Worm (Caenorhabditis elegans) whole organism, L4 larva: ENCODE measurements around the gene R05A10.7.
A peak's percentile ranks its signal among the peaks of the same experiment; 100 is the strongest.

ENCODE experiments used
- F10B5.3 ChIP-seq: sonication (generic microtip); optimal IDR thresholded peaks from 2 replicates; lab custom pipeline; 2016; ENCODE audit warnings: mild to moderate bottlenecking, missing genetic modification characterization, missing compliant biosample characterization
- F49E8.2 ChIP-seq: sonication (generic microtip); optimal IDR thresholded peaks from 2 replicates; lab custom pipeline; 2016; ENCODE audit warnings: missing compliant biosample characterization, mild to moderate bottlenecking, missing genetic modification characterization, borderline replicate concordance
- Y105C5A.15 ChIP-seq: fragments of 200-800 bp; sonication (Bioruptor generic); IDR thresholded peaks from 2 replicates; pipeline ENCODE4 v1.3.6; 2022; ENCODE audit warnings: missing genetic modification characterization, missing compliant biosample characterization
- Y5F2A.4 ChIP-seq: fragments of 200-800 bp; sonication (Bioruptor generic); optimal IDR thresholded peaks from 2 replicates; lab custom pipeline; 2018; ENCODE audit warnings: mild to moderate bottlenecking, missing genetic modification characterization, missing compliant biosample characterization
- ZK546.5 ChIP-seq, 2 experiments: sonication (generic microtip); optimal IDR thresholded peaks; 2 replicates each; lab custom pipeline; 2017; ENCODE audit warnings: missing biosample characterization in 2 of 2, missing genetic modification characterization in 2 of 2
- aha-1 ChIP-seq: fragments of 150-350 bp; peaks from one replicate; lab custom pipeline; 2014; ENCODE audit warnings: missing biosample characterization, missing genetic modification characterization
- aly-2 ChIP-seq: sonication (generic microtip); optimal IDR thresholded peaks from 2 replicates; lab custom pipeline; 2018; ENCODE audit warnings: missing biosample characterization, missing genetic modification characterization
- arid-1 ChIP-seq: fragments of 200-800 bp; sonication (Bioruptor generic); conservative IDR thresholded peaks from 2 replicates; pipeline ENCODE4 v1.3.6; 2022; ENCODE audit warnings: missing genetic modification reagents, missing genetic modification characterization, missing compliant biosample characterization
- ceh-28 ChIP-seq: fragments of 150-350 bp; optimal IDR thresholded peaks from 2 replicates; lab custom pipeline; 2014; ENCODE audit warnings: missing biosample characterization, missing genetic modification reagents, missing genetic modification characterization
- daf-16 ChIP-seq, 3 experiments: sonication (generic microtip); optimal IDR thresholded peaks; 2 replicates each; lab custom pipeline; 2016 to 2017; ENCODE audit warnings: missing genetic modification characterization in 3 of 3, missing genetic modification reagents in 3 of 3, mild to moderate bottlenecking in 2 of 3, missing compliant biosample characterization in 2 of 3, missing biosample characterization in 1 of 3, moderate library complexity in 1 of 3
- daf-8 ChIP-seq: fragments of 200-800 bp; sonication (Bioruptor generic); IDR thresholded peaks from 2 replicates; pipeline ENCODE4 v1.3.6; 2022; ENCODE audit warnings: missing genetic modification characterization, missing compliant biosample characterization
- dmd-9 ChIP-seq: fragments of 200-800 bp; sonication (Bioruptor generic); IDR thresholded peaks from 2 replicates; pipeline ENCODE4 v1.3.6; 2022; ENCODE audit warnings: missing genetic modification reagents, missing genetic modification characterization, missing compliant biosample characterization
- dpl-1 ChIP-seq: fragments of 150-350 bp; optimal IDR thresholded peaks from 2 replicates; lab custom pipeline; 2014; ENCODE audit warnings: missing biosample characterization, missing genetic modification reagents, missing genetic modification characterization
- dve-1 ChIP-seq: sonication (generic microtip); optimal IDR thresholded peaks from 2 replicates; lab custom pipeline; 2017; ENCODE audit warnings: antibody characterized with exemption, mild to moderate bottlenecking, missing genetic modification characterization, missing compliant biosample characterization; ENCODE audit not compliant: insufficient read depth
- egl-27 ChIP-seq: sonication (generic microtip); optimal IDR thresholded peaks from 3 replicates; lab custom pipeline; 2017; ENCODE audit warnings: missing biosample characterization, missing genetic modification reagents, missing genetic modification characterization
- fkh-10 ChIP-seq: fragments of 150-350 bp; optimal IDR thresholded peaks from 2 replicates; lab custom pipeline; 2014; ENCODE audit warnings: missing biosample characterization, missing genetic modification reagents, missing genetic modification characterization
- gei-8 ChIP-seq: fragments of 200-800 bp; sonication (Bioruptor generic); optimal IDR thresholded peaks from 2 replicates; lab custom pipeline; 2018; ENCODE audit warnings: mild to moderate bottlenecking, missing genetic modification characterization, missing compliant biosample characterization
- hmg-1.1 ChIP-seq: fragments of 200-800 bp; sonication (Bioruptor generic); IDR thresholded peaks from 2 replicates; pipeline ENCODE4 v1.3.6; 2022; ENCODE audit warnings: missing genetic modification reagents, missing genetic modification characterization, missing compliant biosample characterization
- jun-1 ChIP-seq: fragments of 150-350 bp; optimal IDR thresholded peaks from 2 replicates; lab custom pipeline; 2014; ENCODE audit warnings: missing biosample characterization, missing genetic modification reagents, missing genetic modification characterization
- lin-38 ChIP-seq: fragments of 200-800 bp; sonication (Bioruptor generic); IDR thresholded peaks from 2 replicates; pipeline ENCODE4 v1.3.6; 2022; ENCODE audit warnings: missing genetic modification reagents, missing genetic modification characterization, missing compliant biosample characterization
- lsy-2 ChIP-seq, 2 experiments: fragments of 150-350 bp in 1 of 2; sonication (generic microtip) in 1 of 2; optimal IDR thresholded peaks; 2 replicates each; lab custom pipeline; 2014 to 2017; ENCODE audit warnings: missing biosample characterization in 2 of 2, missing genetic modification characterization in 2 of 2
- madf-9 ChIP-seq: fragments of 200-800 bp; sonication (Bioruptor generic); conservative IDR thresholded peaks from 2 replicates; pipeline ENCODE4 v1.3.6; 2022; ENCODE audit warnings: missing genetic modification reagents, missing genetic modification characterization, missing compliant biosample characterization
- mxl-2 ChIP-seq: fragments of 200-800 bp; sonication (Bioruptor generic); conservative IDR thresholded peaks from 2 replicates; pipeline ENCODE4 v1.3.6; 2022; ENCODE audit warnings: missing genetic modification reagents, missing genetic modification characterization, missing compliant biosample characterization
- nhr-102 ChIP-seq: sonication (generic microtip); optimal IDR thresholded peaks from 2 replicates; lab custom pipeline; 2016; ENCODE audit warnings: mild to moderate bottlenecking, missing genetic modification characterization, moderate library complexity, missing compliant biosample characterization
- nhr-11 ChIP-seq: fragments of 150-350 bp; optimal IDR thresholded peaks from 2 replicates; lab custom pipeline; 2014; ENCODE audit warnings: missing biosample characterization, missing genetic modification characterization
- nhr-41 ChIP-seq: fragments of 200-800 bp; sonication (Bioruptor generic); IDR thresholded peaks from 2 replicates; pipeline ENCODE4 v1.3.6; 2022; ENCODE audit warnings: missing genetic modification reagents, missing genetic modification characterization, missing compliant biosample characterization
- nhr-77 ChIP-seq: fragments of 150-350 bp; optimal IDR thresholded peaks from 2 replicates; lab custom pipeline; 2014; ENCODE audit warnings: missing biosample characterization, missing genetic modification characterization
- pqm-1 ChIP-seq: sonication (generic microtip); optimal IDR thresholded peaks from 2 replicates; lab custom pipeline; 2017; ENCODE audit warnings: missing biosample characterization, missing genetic modification characterization
- snpc-1.2 ChIP-seq: fragments of 200-800 bp; sonication (Bioruptor generic); IDR thresholded peaks from 2 replicates; pipeline ENCODE4 v1.3.6; 2022; ENCODE audit warnings: missing genetic modification reagents, missing genetic modification characterization, missing compliant biosample characterization
- spr-1 ChIP-seq: sonication (generic microtip); optimal IDR thresholded peaks from 2 replicates; lab custom pipeline; 2016; ENCODE audit warnings: mild to moderate bottlenecking, missing genetic modification characterization, missing compliant biosample characterization
- unc-39 ChIP-seq: sonication (generic microtip); optimal IDR thresholded peaks from 2 replicates; lab custom pipeline; 2017; ENCODE audit warnings: missing biosample characterization, missing genetic modification characterization
- unc-62 ChIP-seq, 3 experiments: fragments of 150-350 bp in 1 of 3; sonication (generic microtip); optimal IDR thresholded peaks in 2 of 3; peaks in 1 of 3; 1 replicate in 1 of 3; 2 replicates in 2 of 3; lab custom pipeline; 2014 to 2017; ENCODE audit warnings: missing biosample characterization in 3 of 3, missing genetic modification characterization in 3 of 3, missing genetic modification reagents in 3 of 3, missing genotype in 1 of 3

The R05A10.7 gene

DNA sequence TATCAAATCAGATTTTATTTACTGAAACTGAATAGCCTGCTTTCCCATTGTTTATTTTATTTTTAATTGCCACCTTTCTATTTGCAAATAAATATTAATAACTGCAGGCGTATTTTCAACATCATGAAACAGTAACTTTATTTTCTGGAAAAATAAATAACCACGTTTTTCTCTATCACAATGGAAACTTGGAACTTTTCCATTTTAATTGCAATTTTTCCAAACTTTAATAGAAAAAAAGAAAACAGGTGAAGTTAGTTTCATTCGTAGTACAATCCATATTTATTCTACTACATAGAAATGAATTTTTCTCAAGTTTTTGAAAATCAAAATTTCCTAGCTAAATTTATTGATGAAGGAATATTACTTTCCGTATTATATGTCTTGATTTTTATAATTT is 33.6 kb downstream of the R05A10.7 start, which contains the start of gene srz-42 (continued):
- TF ChIP-seq nhr-41: no peak

DNA sequence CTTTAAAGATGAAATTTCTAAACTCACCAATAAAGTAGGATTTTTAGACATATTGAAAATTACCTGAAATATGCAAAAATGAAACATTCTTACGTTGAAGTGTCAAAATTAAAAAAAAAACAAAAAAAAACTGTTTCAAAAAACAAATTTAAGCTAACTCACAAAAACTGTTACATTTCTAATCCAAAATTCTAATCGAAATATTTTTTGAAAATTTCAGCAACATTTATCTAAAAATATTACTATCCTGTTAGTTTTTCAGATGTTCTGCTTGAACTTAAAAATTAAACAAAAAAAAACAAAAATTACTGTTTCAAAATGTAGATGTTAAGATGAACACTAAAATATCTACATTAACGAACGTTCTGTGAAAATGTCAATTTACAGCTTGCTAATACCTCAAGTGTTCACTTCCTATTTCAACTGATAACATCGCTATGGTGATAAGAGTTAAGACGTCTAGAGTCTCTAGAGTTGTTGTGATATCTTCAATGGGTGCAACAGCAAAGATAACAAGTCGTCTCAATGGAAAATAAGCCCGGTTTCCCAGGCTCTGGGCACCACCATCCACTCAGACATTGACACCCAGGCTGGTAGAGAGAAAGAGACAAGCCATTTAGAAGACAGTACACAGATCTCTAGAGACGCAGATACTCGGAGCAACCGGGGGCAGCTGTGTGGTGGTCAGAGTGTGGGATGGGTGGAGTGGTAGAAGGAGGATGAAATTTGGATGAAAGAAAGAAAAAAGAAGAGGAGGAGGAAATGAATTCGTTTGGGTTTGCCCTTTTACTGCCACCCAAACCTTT is 34.7 kb downstream of the R05A10.7 start, which contains the start of gene H12I19.115:
Gene H12I19.115 (minus strand): TSS at position 51 of the 806 bp plus-strand sequence.
- TF ChIP-seq daf-16 (GFP tag; optimal IDR thresholded peaks at IDR 0.05; lab: Kevin White, UChicago) (no peak), daf-16 (tag; optimal IDR thresholded peaks at IDR 0.05; lab: Kevin White, UChicago) (peak; percentile 53), pqm-1 (peak; percentile 60), aly-2 (no peak)

DNA sequence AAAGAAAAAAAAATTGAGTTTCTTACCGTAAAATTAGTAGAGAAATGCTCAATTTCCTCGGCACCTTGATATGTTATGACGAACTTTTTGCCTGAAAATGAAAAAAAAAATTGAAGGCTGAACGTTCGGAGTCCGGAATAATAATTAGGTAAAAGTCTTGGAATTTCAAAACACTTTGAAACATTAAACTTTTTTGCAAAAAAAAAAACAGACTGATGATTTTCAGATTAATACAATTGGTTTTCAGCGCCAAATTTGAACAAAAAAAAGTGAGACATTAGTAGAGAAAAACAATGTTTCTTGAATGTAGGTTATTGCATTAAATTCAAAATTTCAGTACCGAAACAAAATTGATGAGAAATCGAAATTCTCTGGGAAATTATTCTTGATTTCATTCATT is 38.7 kb downstream of the R05A10.7 start, which contains the start of gene nkcc-1:
Gene nkcc-1 (minus strand): TSS at position 101 of the 400 bp plus-strand sequence.
- TF ChIP-seq egl-27 (no peak), unc-39 (tag; lab: Kevin White, UChicago) (no peak), nhr-102 (tag; lab: Kevin White, UChicago) (no peak), ZK546.5 (tag; optimal IDR thresholded peaks at IDR 0.05; lab: Kevin White, UChicago) (no peak), Y105C5A.15 (GFP tag; lab: Robert Waterston, UW) (no peak), ceh-28 (no peak), Y5F2A.4 (GFP tag; lab: Kevin White, UChicago) (no peak), dpl-1 (no peak), spr-1 (tag; lab: Kevin White, UChicago) (no peak), daf-8 (GFP tag; lab: Robert Waterston, UW) (no peak), nhr-11 (tag; lab: Kevin White, UChicago) (no peak), gei-8 (no peak), dve-1 (tag; lab: Kevin White, UChicago) (no peak)

DNA sequence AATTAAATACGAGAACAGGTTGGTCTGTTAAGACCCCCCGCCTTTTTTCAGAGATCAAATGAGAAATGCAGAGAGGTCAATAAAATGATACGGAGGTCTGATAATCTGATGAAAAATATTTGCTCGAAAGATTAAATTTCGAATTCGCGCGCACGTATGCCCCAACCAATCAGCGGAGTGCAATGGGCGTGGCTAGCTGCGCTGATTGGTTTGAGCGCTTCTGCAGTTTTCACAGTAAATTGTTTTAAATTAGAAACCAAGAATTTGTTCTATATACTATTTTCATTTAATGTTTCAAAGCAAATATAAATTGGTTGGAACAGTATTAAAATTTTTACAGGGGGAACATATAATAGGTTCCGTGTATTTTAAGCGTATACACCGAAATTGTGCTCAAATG is 43.3 kb downstream of the R05A10.7 start:
- TF ChIP-seq mxl-2 (GFP tag; lab: Robert Waterston, UW) (no peak), nhr-11 (tag; lab: Kevin White, UChicago) (no peak), jun-1 (tag; lab: Kevin White, UChicago) (no peak), nhr-77 (tag; lab: Kevin White, UChicago) (no peak), arid-1 (GFP tag; lab: Robert Waterston, UW) (no peak), hmg-1.1 (GFP tag; lab: Robert Waterston, UW) (no peak), F10B5.3 (no peak), pqm-1 (no peak), aha-1 (tag; lab: Kevin White, UChicago) (no peak)
- TF ChIP-seq, all 104 proteins: peak for 0

DNA sequence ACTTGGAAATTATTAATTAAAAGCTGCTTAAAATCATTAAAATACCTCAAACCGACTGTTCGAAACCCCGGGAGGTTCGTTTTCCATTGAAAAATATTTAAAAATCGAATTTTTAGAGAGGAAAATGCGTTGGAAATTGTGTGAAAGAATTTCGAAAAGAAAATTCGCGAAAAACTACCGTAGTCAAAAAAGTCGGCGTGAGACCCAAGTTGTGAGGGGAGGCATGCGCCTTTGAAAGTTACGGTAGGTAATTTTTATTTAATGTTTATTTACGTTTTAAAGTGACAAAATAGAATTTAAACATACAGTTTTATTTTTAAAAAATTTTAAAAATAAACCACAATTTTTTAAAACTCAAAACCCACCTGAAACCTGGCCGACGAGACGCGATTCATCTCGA is 47.1 kb downstream of the R05A10.7 start:
- TF ChIP-seq lin-38 (GFP tag; lab: Robert Waterston, UW) (peak; percentile 27; the same call in 1 of the 2 replicates), dmd-9 (GFP tag; lab: Robert Waterston, UW) (no peak), F49E8.2 (tag; lab: Kevin White, UChicago) (peak; percentile 51), hmg-1.1 (GFP tag; lab: Robert Waterston, UW) (no peak), fkh-10 (GFP tag; lab: Kevin White, UChicago) (no peak), snpc-1.2 (GFP tag; lab: Robert Waterston, UW) (peak; percentile 96), unc-62 (GFP tag; optimal IDR thresholded peaks at IDR 0.05 in 1 of 2; lab: Kevin White, UChicago) (no peak), unc-62 (tag; optimal IDR thresholded peaks at IDR 0.05; lab: Kevin White, UChicago) (no peak), madf-9 (GFP tag; lab: Robert Waterston, UW) (no peak), lsy-2 (tag; optimal IDR thresholded peaks at IDR 0.05; lab: Kevin White, UChicago) (peak in 1 of 2 experiments; percentile 57)
